Fruit fly (Drosophila melanogaster) whole organism, embryonic: ENCODE measurements around the gene Ada1-2.

Source experiments
- B-H2 ChIP-seq: fragments of 200-800 bp; sonication (Bioruptor generic); optimal IDR thresholded peaks from 2 replicates; lab custom pipeline; 2018; ENCODE audit warnings: missing biosample characterization, mild to moderate bottlenecking, missing genetic modification characterization
- CG10209 ChIP-seq: fragments of 200-800 bp; sonication (Bioruptor generic); optimal IDR thresholded peaks from 3 replicates; lab custom pipeline; 2017; ENCODE audit warnings: missing biosample characterization, mild to moderate bottlenecking, missing genetic modification characterization, missing genetic modification reagents
- CG10431 ChIP-seq: fragments of 200-800 bp; sonication (Bioruptor generic); optimal IDR thresholded peaks from 3 replicates; lab custom pipeline; 2018; ENCODE audit warnings: missing biosample characterization, mild to moderate bottlenecking, missing genetic modification characterization
- CG12071 ChIP-seq: fragments of 200-800 bp; sonication (Bioruptor generic); optimal IDR thresholded peaks from 3 replicates; lab custom pipeline; 2018; ENCODE audit warnings: missing biosample characterization, mild to moderate bottlenecking, missing genetic modification characterization
- CG13894 ChIP-seq: fragments of 200-800 bp; sonication (Bioruptor generic); optimal IDR thresholded peaks from 3 replicates; lab custom pipeline; 2018; ENCODE audit warnings: missing biosample characterization, mild to moderate bottlenecking, missing genetic modification characterization, moderate library complexity
- CG15696 ChIP-seq: fragments of 200-800 bp; sonication (Bioruptor generic); optimal IDR thresholded peaks from 2 replicates; lab custom pipeline; 2019; ENCODE audit warnings: missing biosample characterization, mild to moderate bottlenecking, missing genetic modification characterization, moderate library complexity
- CG16779 ChIP-seq: fragments of 200-800 bp; sonication (Bioruptor generic); IDR thresholded peaks from 2 replicates; pipeline ENCODE4 v1.3.6; 2022; ENCODE audit warnings: missing biosample characterization, missing genetic modification characterization
- CG17612 ChIP-seq: fragments of 200-800 bp; sonication (Bioruptor generic); IDR thresholded peaks from 2 replicates; pipeline ENCODE4 v1.3.6; 2022; ENCODE audit warnings: missing biosample characterization, missing genetic modification characterization
- CG18262 ChIP-seq: fragments of 200-800 bp; optimal IDR thresholded peaks from 3 replicates; lab custom pipeline; 2019; ENCODE audit warnings: missing biosample characterization, mild to moderate bottlenecking, missing genetic modification characterization, moderate library complexity
- CG2120 ChIP-seq: fragments of 200-800 bp; sonication (Bioruptor generic); optimal IDR thresholded peaks from 3 replicates; lab custom pipeline; 2016; ENCODE audit warnings: missing biosample characterization, missing genetic modification characterization
- CG30403 ChIP-seq: fragments of 200-800 bp; sonication (Bioruptor generic); optimal IDR thresholded peaks from 3 replicates; lab custom pipeline; 2016; ENCODE audit warnings: missing biosample characterization, missing genetic modification characterization
- CG3407 ChIP-seq: fragments of 200-800 bp; sonication (Bioruptor generic); optimal IDR thresholded peaks from 2 replicates; lab custom pipeline; 2018; ENCODE audit warnings: missing biosample characterization, mild to moderate bottlenecking, missing genetic modification characterization
- CG4707 ChIP-seq: fragments of 200-800 bp; sonication (Bioruptor generic); optimal IDR thresholded peaks from 2 replicates; lab custom pipeline; 2018; ENCODE audit warnings: missing biosample characterization, mild to moderate bottlenecking, missing genetic modification characterization, moderate library complexity
- CG7372 ChIP-seq: fragments of 200-800 bp; sonication (Bioruptor generic); IDR thresholded peaks from 2 replicates; pipeline ENCODE4 v1.3.6; 2022; ENCODE audit warnings: missing biosample characterization, missing genetic modification characterization
- CG7745 ChIP-seq: fragments of 200-800 bp; sonication (Bioruptor generic); optimal IDR thresholded peaks from 2 replicates; lab custom pipeline; 2018; ENCODE audit warnings: missing biosample characterization, mild to moderate bottlenecking, missing genetic modification characterization, moderate library complexity
- CG8089 ChIP-seq: fragments of 200-800 bp; sonication (Bioruptor generic); optimal IDR thresholded peaks from 3 replicates; lab custom pipeline; 2016; ENCODE audit warnings: missing biosample characterization, missing genetic modification characterization
- CG8388 ChIP-seq: fragments of 200-800 bp; sonication (Bioruptor generic); optimal IDR thresholded peaks from 2 replicates; lab custom pipeline; 2019; ENCODE audit warnings: missing biosample characterization, mild to moderate bottlenecking, missing genetic modification characterization, moderate library complexity
- CG8924 ChIP-seq: fragments of 200-800 bp; optimal IDR thresholded peaks from 3 replicates; lab custom pipeline; 2019; ENCODE audit warnings: missing biosample characterization, mild to moderate bottlenecking, missing genetic modification characterization, moderate library complexity
- CG9437 ChIP-seq: fragments of 200-800 bp; sonication (Bioruptor generic); optimal IDR thresholded peaks from 2 replicates; lab custom pipeline; 2018; ENCODE audit warnings: missing biosample characterization, mild to moderate bottlenecking, missing genetic modification characterization
- Dek ChIP-seq: fragments of 200-800 bp; sonication (Bioruptor generic); optimal IDR thresholded peaks from 3 replicates; lab custom pipeline; 2019; ENCODE audit warnings: missing biosample characterization, mild to moderate bottlenecking, missing genetic modification characterization, moderate library complexity
- Hey ChIP-seq: fragments of 200-800 bp; sonication (Bioruptor generic); optimal IDR thresholded peaks from 3 replicates; lab custom pipeline; 2018; ENCODE audit warnings: missing biosample characterization, mild to moderate bottlenecking, missing genetic modification characterization
- Hmr ChIP-seq: fragments of 200-800 bp; sonication (Bioruptor generic); optimal IDR thresholded peaks from 3 replicates; lab custom pipeline; 2017; ENCODE audit warnings: mild to moderate bottlenecking, missing biosample characterization, missing genetic modification reagents, missing genetic modification characterization
- Hr3 ChIP-seq: fragments of 200-800 bp; sonication (Bioruptor generic); optimal IDR thresholded peaks from 3 replicates; lab custom pipeline; 2016; ENCODE audit warnings: missing biosample characterization, missing genetic modification characterization
- Hr78 ChIP-seq, 2 experiments: fragments of 200-800 bp in 1 of 2; fragments of >200 bp in 1 of 2; sonication (Bioruptor generic) in 1 of 2; optimal IDR thresholded peaks; 2 replicates each; lab custom pipeline; 2017 to 2019; ENCODE audit warnings: missing biosample characterization in 2 of 2, missing genetic modification characterization in 2 of 2, mild to moderate bottlenecking in 1 of 2, moderate library complexity in 1 of 2
- Lhr ChIP-seq: fragments of 200-800 bp; sonication (Bioruptor generic); optimal IDR thresholded peaks from 3 replicates; lab custom pipeline; 2017; ENCODE audit warnings: mild to moderate bottlenecking, missing biosample characterization, missing genetic modification reagents, missing genetic modification characterization
- MTF-1 ChIP-seq: fragments of 200-800 bp; sonication (Bioruptor generic); optimal IDR thresholded peaks from 2 replicates; lab custom pipeline; 2018; ENCODE audit warnings: missing biosample characterization, mild to moderate bottlenecking, missing genetic modification characterization, borderline replicate concordance
- Myb ChIP-seq: fragments of 200-800 bp; sonication (Bioruptor generic); optimal IDR thresholded peaks from 2 replicates; lab custom pipeline; 2016; ENCODE audit warnings: missing biosample characterization, missing genetic modification characterization
- NK7.1 ChIP-seq: fragments of 200-800 bp; sonication (Bioruptor generic); optimal IDR thresholded peaks from 3 replicates; lab custom pipeline; 2016; ENCODE audit warnings: missing biosample characterization, missing genetic modification characterization
- Sox102F ChIP-seq: fragments of 200-800 bp; sonication (Bioruptor generic); optimal IDR thresholded peaks from 2 replicates; lab custom pipeline; 2018; ENCODE audit warnings: missing biosample characterization, mild to moderate bottlenecking, missing genetic modification characterization, moderate library complexity
- Ssrp ChIP-seq: fragments of 200-800 bp; sonication (Bioruptor generic); optimal IDR thresholded peaks from 2 replicates; lab custom pipeline; 2018; ENCODE audit warnings: missing biosample characterization, mild to moderate bottlenecking, missing genetic modification characterization, moderate library complexity
- Tbp ChIP-seq: fragments of >200 bp; optimal IDR thresholded peaks from 2 replicates; lab custom pipeline; 2018; ENCODE audit warnings: missing biosample characterization, missing genetic modification characterization
- chif ChIP-seq, 2 experiments: fragments of 200-800 bp; sonication (Bioruptor generic); optimal IDR thresholded peaks; 3 replicates each; lab custom pipeline; 2016; ENCODE audit warnings: missing biosample characterization in 2 of 2, missing genetic modification characterization in 2 of 2
- exex ChIP-seq: fragments of 200-800 bp; sonication (Bioruptor generic); optimal IDR thresholded peaks from 4 replicates; lab custom pipeline; 2018; ENCODE audit warnings: missing biosample characterization, mild to moderate bottlenecking, missing genetic modification characterization, moderate library complexity
- grn ChIP-seq: fragments of 200-800 bp; sonication (Bioruptor generic); optimal IDR thresholded peaks from 3 replicates; lab custom pipeline; 2017; ENCODE audit warnings: missing biosample characterization, missing genetic modification characterization
- gro ChIP-seq: fragments of 200-800 bp; sonication (Bioruptor generic); optimal IDR thresholded peaks from 2 replicates; lab custom pipeline; 2016; ENCODE audit warnings: missing biosample characterization, missing genetic modification characterization
- gsb ChIP-seq: fragments of 200-800 bp; sonication (Bioruptor generic); IDR thresholded peaks from 2 replicates; pipeline ENCODE4 v1.3.6; 2022; ENCODE audit warnings: missing biosample characterization, missing genetic modification characterization
- gsb-n ChIP-seq: fragments of 200-800 bp; sonication (Bioruptor generic); optimal IDR thresholded peaks from 3 replicates; lab custom pipeline; 2018; ENCODE audit warnings: missing biosample characterization, mild to moderate bottlenecking, missing genetic modification characterization
- ind ChIP-seq: fragments of 200-800 bp; sonication (Bioruptor generic); optimal IDR thresholded peaks from 3 replicates; lab custom pipeline; 2016; ENCODE audit warnings: missing biosample characterization, missing genetic modification characterization
- jing ChIP-seq: fragments of 200-800 bp; sonication (Bioruptor generic); optimal IDR thresholded peaks from 2 replicates; lab custom pipeline; 2018; ENCODE audit warnings: missing biosample characterization, mild to moderate bottlenecking, missing genetic modification characterization
- lab ChIP-seq: fragments of 200-800 bp; sonication (Bioruptor generic); optimal IDR thresholded peaks from 3 replicates; lab custom pipeline; 2017; ENCODE audit warnings: missing biosample characterization, missing genetic modification characterization, mild to moderate bottlenecking, moderate library complexity, missing genetic modification reagents
- oc ChIP-seq: fragments of 200-800 bp; sonication (Bioruptor generic); optimal IDR thresholded peaks from 2 replicates; lab custom pipeline; 2018; ENCODE audit warnings: missing biosample characterization, mild to moderate bottlenecking, missing genetic modification characterization, moderate library complexity
- odd ChIP-seq: fragments of 200-800 bp; sonication (Bioruptor generic); optimal IDR thresholded peaks from 2 replicates; lab custom pipeline; 2017; ENCODE audit warnings: missing biosample characterization, mild to moderate bottlenecking, missing genetic modification characterization
- pfk ChIP-seq: fragments of 200-800 bp; sonication (Bioruptor generic); optimal IDR thresholded peaks from 2 replicates; lab custom pipeline; 2018; ENCODE audit warnings: missing biosample characterization, mild to moderate bottlenecking, missing genetic modification characterization, moderate library complexity
- tap ChIP-seq: fragments of 200-800 bp; optimal IDR thresholded peaks from 3 replicates; lab custom pipeline; 2019; ENCODE audit warnings: missing biosample characterization, mild to moderate bottlenecking, missing genetic modification characterization, moderate library complexity
- tll ChIP-seq, 2 experiments: fragments of 200-800 bp in 1 of 2; fragments of >200 bp in 1 of 2; sonication (Bioruptor generic) in 1 of 2; optimal IDR thresholded peaks; 2 replicates each; lab custom pipeline; 2017 to 2019; ENCODE audit warnings: missing biosample characterization in 2 of 2, missing genetic modification characterization in 2 of 2, mild to moderate bottlenecking in 1 of 2, moderate library complexity in 1 of 2
- vvl ChIP-seq: fragments of 200-800 bp; sonication (Bioruptor generic); IDR thresholded peaks from 2 replicates; pipeline ENCODE4 v1.3.6; 2022; ENCODE audit warnings: missing biosample characterization, missing genetic modification characterization
- wek ChIP-seq: fragments of 200-800 bp; sonication (Bioruptor generic); optimal IDR thresholded peaks from 3 replicates; lab custom pipeline; 2018; ENCODE audit warnings: missing biosample characterization, mild to moderate bottlenecking, missing genetic modification characterization, moderate library complexity

The Ada1-2 gene

dm6 chr2L:12002922-12003791 is 10.5 kb downstream of the Ada1-2 start (continued):
- TF ChIP-seq CG8388 (GFP tag; lab: Kevin White, UChicago) (peak; percentile 25), Dek (peak; percentile 43), CG10431 (GFP tag; lab: Kevin White, UChicago) (peak; percentile 97), tll (GFP tag; optimal IDR thresholded peaks at IDR 0.05; lab: Kevin White, UChicago) (peak in 1 of 2 experiments; percentile 54), CG3407 (peak; percentile 5), ind (GFP tag; lab: Kevin White, UChicago) (peak; percentile 36), gsb (GFP tag; lab: Robert Waterston, UW) (no peak), B-H2 (GFP tag; lab: Kevin White, UChicago) (peak; percentile 6), CG30403 (GFP tag; lab: Kevin White, UChicago) (peak; percentile 55), exex (tag; lab: Kevin White, UChicago) (peak; percentile 93), NK7.1 (GFP tag; lab: Kevin White, UChicago) (no peak), Lhr (GFP tag; lab: Kevin White, UChicago) (peak; percentile 95), Hr78 (GFP tag; optimal IDR thresholded peaks at IDR 0.05; lab: Kevin White, UChicago) (peak in 1 of 2 experiments; percentile 91), grn (GFP tag; lab: Kevin White, UChicago) (peak; percentile 89), CG8089 (peak; percentile 8), vvl (GFP tag; lab: Robert Waterston, UW) (no peak), odd (peak; percentile 52), Myb (GFP tag; lab: Kevin White, UChicago) (no peak), wek (GFP tag; lab: Kevin White, UChicago) (peak; percentile 0), CG17612 (GFP tag; lab: Robert Waterston, UW) (no peak), CG7745 (tag; lab: Kevin White, UChicago) (peak; percentile 96), chif (GFP tag; optimal IDR thresholded peaks at IDR 0.05; lab: Kevin White, UChicago) (peak in 1 of 2 experiments; percentile 23), CG2120 (GFP tag; lab: Kevin White, UChicago) (peak; percentile 48), Hmr (GFP tag; lab: Kevin White, UChicago) (peak; percentile 48), Tbp (GFP tag; lab: Kevin White, UChicago) (no peak), CG8924 (peak; percentile 8), CG9437 (GFP tag; lab: Kevin White, UChicago) (peak; percentile 32), Hey (tag; lab: Kevin White, UChicago) (peak; percentile 99), jing (no peak), gro (GFP tag; lab: Kevin White, UChicago) (peak; percentile 72), CG10209 (GFP tag; lab: Kevin White, UChicago) (peak; percentile 39), Ssrp (peak; percentile 14), MTF-1 (GFP tag; lab: Kevin White, UChicago) (peak; percentile 44), Sox102F (GFP tag; lab: Kevin White, UChicago) (peak; percentile 14), CG12071 (peak; percentile 16), CG13894 (tag; lab: Kevin White, UChicago) (peak; percentile 60), CG16779 (no peak), pfk (GFP tag; lab: Kevin White, UChicago) (no peak), gsb-n (tag; lab: Kevin White, UChicago) (peak; percentile 89), Hr3 (GFP tag; lab: Kevin White, UChicago) (peak; percentile 23), CG18262 (tag; lab: Kevin White, UChicago) (peak; percentile 18), CG7372 (no peak), oc (tag; lab: Kevin White, UChicago) (no peak), tap (tag; lab: Kevin White, UChicago) (peak; percentile 48), lab (GFP tag; lab: Kevin White, UChicago) (peak; percentile 40), CG4707 (GFP tag; lab: Kevin White, UChicago) (peak; percentile 100), CG15696 (tag; lab: Kevin White, UChicago) (peak; percentile 30)
